Fruit fly (Drosophila melanogaster) whole organism, embryonic: ENCODE measurements around the gene Mur2B.

ENCODE experiments used
- B-H1 ChIP-seq: fragments of 200-800 bp; sonication (Bioruptor generic); IDR thresholded peaks from 3 replicates; pipeline ENCODE4 v1.3.6; 2022; ENCODE audit warnings: missing biosample characterization, missing genetic modification characterization
- Bteb2 ChIP-seq: fragments of 200-800 bp; sonication (Bioruptor generic); optimal IDR thresholded peaks from 2 replicates; lab custom pipeline; 2016; ENCODE audit warnings: missing biosample characterization, missing genetic modification characterization
- CG10209 ChIP-seq: fragments of 200-800 bp; sonication (Bioruptor generic); optimal IDR thresholded peaks from 3 replicates; lab custom pipeline; 2017; ENCODE audit warnings: missing biosample characterization, mild to moderate bottlenecking, missing genetic modification characterization, missing genetic modification reagents
- CG1024 ChIP-seq: fragments of 200-800 bp; sonication (Bioruptor generic); IDR thresholded peaks from 2 replicates; pipeline ENCODE4 v1.3.6; 2022; ENCODE audit warnings: missing biosample characterization, missing genetic modification characterization
- CG10267 ChIP-seq: fragments of 200-800 bp; sonication (Bioruptor generic); optimal IDR thresholded peaks from 2 replicates; lab custom pipeline; 2018; ENCODE audit warnings: missing biosample characterization, mild to moderate bottlenecking, missing genetic modification characterization, moderate library complexity
- CG10366 ChIP-seq: fragments of 200-800 bp; sonication (Bioruptor generic); IDR thresholded peaks from 2 replicates; pipeline ENCODE4 v1.3.6; 2022; ENCODE audit warnings: missing biosample characterization, missing genetic modification characterization
- CG11085 ChIP-seq: fragments of 200-800 bp; sonication (Bioruptor generic); IDR thresholded peaks from 2 replicates; pipeline ENCODE4 v1.3.6; 2022; ENCODE audit warnings: missing biosample characterization, missing genetic modification characterization
- CG12659 ChIP-seq: fragments of 200-800 bp; sonication (Bioruptor generic); optimal IDR thresholded peaks from 3 replicates; lab custom pipeline; 2017; ENCODE audit warnings: mild to moderate bottlenecking, missing biosample characterization, missing genetic modification reagents, missing genetic modification characterization
- CG14441 ChIP-seq: fragments of 200-800 bp; sonication (Bioruptor generic); IDR thresholded peaks from 2 replicates; pipeline ENCODE4 v1.3.6; 2022; ENCODE audit warnings: missing biosample characterization, missing genetic modification characterization
- CG14860 ChIP-seq: fragments of 200-800 bp; sonication (Bioruptor generic); IDR thresholded peaks from 3 replicates; pipeline ENCODE4 v1.3.6; 2022; ENCODE audit warnings: missing biosample characterization, missing genetic modification characterization; ENCODE audit not compliant: partially characterized antibody
- CG15696 ChIP-seq: fragments of 200-800 bp; sonication (Bioruptor generic); optimal IDR thresholded peaks from 2 replicates; lab custom pipeline; 2019; ENCODE audit warnings: missing biosample characterization, mild to moderate bottlenecking, missing genetic modification characterization, moderate library complexity
- CG16863 ChIP-seq: fragments of 200-800 bp; sonication (Bioruptor generic); optimal IDR thresholded peaks from 3 replicates; lab custom pipeline; 2016; ENCODE audit warnings: missing biosample characterization, missing genetic modification characterization
- CG1832 ChIP-seq: fragments of 200-800 bp; sonication (Bioruptor generic); optimal IDR thresholded peaks from 2 replicates; lab custom pipeline; 2017; ENCODE audit warnings: missing biosample characterization, mild to moderate bottlenecking, missing genetic modification characterization, inconsistent platforms
- CG32532 ChIP-seq: fragments of 200-800 bp; sonication (Bioruptor generic); IDR thresholded peaks from 2 replicates; pipeline ENCODE4 v1.3.6; 2022; ENCODE audit warnings: missing biosample characterization, missing genetic modification characterization
- CG3726 ChIP-seq: fragments of 200-800 bp; sonication (Bioruptor generic); IDR thresholded peaks from 3 replicates; pipeline ENCODE4, ENCODE4 v1.3.6; 2022; ENCODE audit warnings: missing biosample characterization, missing genetic modification characterization
- CG4360 ChIP-seq: fragments of 200-800 bp; sonication (Bioruptor generic); IDR thresholded peaks from 2 replicates; pipeline ENCODE4 v1.3.6; 2022; ENCODE audit warnings: missing biosample characterization, missing genetic modification characterization
- CG4854 ChIP-seq: fragments of 200-800 bp; sonication (Bioruptor generic); optimal IDR thresholded peaks from 2 replicates; lab custom pipeline; 2016; ENCODE audit warnings: missing biosample characterization, missing genetic modification characterization, inconsistent platforms
- CG5180 ChIP-seq: fragments of 200-800 bp; sonication (Bioruptor generic); optimal IDR thresholded peaks from 3 replicates; lab custom pipeline; 2017; ENCODE audit warnings: missing biosample characterization, missing genetic modification characterization, mild to moderate bottlenecking, moderate library complexity, missing genetic modification reagents
- CG5245 ChIP-seq: fragments of 200-800 bp; sonication (Bioruptor generic); optimal IDR thresholded peaks from 3 replicates; lab custom pipeline; 2016; ENCODE audit warnings: missing biosample characterization, missing genetic modification characterization
- CG6272 ChIP-seq: fragments of 200-800 bp; sonication (Bioruptor generic); IDR thresholded peaks from 2 replicates; pipeline ENCODE4 v1.3.6; 2022; ENCODE audit warnings: missing biosample characterization, missing genetic modification characterization
- CG6765 ChIP-seq: fragments of 200-800 bp; sonication (Bioruptor generic); optimal IDR thresholded peaks from 3 replicates; lab custom pipeline; 2017; ENCODE audit warnings: missing biosample characterization, mild to moderate bottlenecking, missing genetic modification characterization
- CG7357 ChIP-seq: fragments of 200-800 bp; sonication (Bioruptor generic); IDR thresholded peaks from 3 replicates; pipeline ENCODE4 v1.3.6; 2022; ENCODE audit warnings: missing biosample characterization, missing genetic modification characterization
- CG7963 ChIP-seq: fragments of 200-800 bp; sonication (Bioruptor generic); IDR thresholded peaks from 3 replicates; pipeline ENCODE4 v1.3.6; 2022; ENCODE audit warnings: missing biosample characterization, missing genetic modification characterization; ENCODE audit not compliant: partially characterized antibody
- CG9437 ChIP-seq: fragments of 200-800 bp; sonication (Bioruptor generic); optimal IDR thresholded peaks from 2 replicates; lab custom pipeline; 2018; ENCODE audit warnings: missing biosample characterization, mild to moderate bottlenecking, missing genetic modification characterization
- CG9932 ChIP-seq: fragments of 200-800 bp; sonication (Bioruptor generic); IDR thresholded peaks from 2 replicates; pipeline ENCODE4 v1.3.6; 2022; ENCODE audit warnings: missing biosample characterization, missing genetic modification characterization
- CTCF ChIP-seq: fragments of 200-800 bp; sonication (Bioruptor generic); optimal IDR thresholded peaks from 2 replicates; lab custom pipeline; 2017; ENCODE audit warnings: missing biosample characterization, mild to moderate bottlenecking, missing genetic modification characterization, moderate library complexity
- CoRest ChIP-seq: fragments of 200-800 bp; sonication (Bioruptor generic); optimal IDR thresholded peaks from 3 replicates; lab custom pipeline; 2018; ENCODE audit warnings: missing biosample characterization, mild to moderate bottlenecking, missing genetic modification characterization, moderate library complexity
- Hmx ChIP-seq: fragments of 200-800 bp; sonication (Bioruptor generic); optimal IDR thresholded peaks from 2 replicates; lab custom pipeline; 2016; ENCODE audit warnings: missing biosample characterization, missing genetic modification characterization
- MTF-1 ChIP-seq: fragments of 200-800 bp; sonication (Bioruptor generic); optimal IDR thresholded peaks from 2 replicates; lab custom pipeline; 2018; ENCODE audit warnings: missing biosample characterization, mild to moderate bottlenecking, missing genetic modification characterization, borderline replicate concordance
- Myb ChIP-seq: fragments of 200-800 bp; sonication (Bioruptor generic); optimal IDR thresholded peaks from 2 replicates; lab custom pipeline; 2016; ENCODE audit warnings: missing biosample characterization, missing genetic modification characterization
- NFAT ChIP-seq: fragments of 200-800 bp; sonication (Bioruptor generic); IDR thresholded peaks from 2 replicates; pipeline ENCODE4 v1.3.6; 2022; ENCODE audit warnings: missing biosample characterization, missing genetic modification characterization
- NfI ChIP-seq: fragments of 200-800 bp; sonication (Bioruptor generic); optimal IDR thresholded peaks from 3 replicates; lab custom pipeline; 2018; ENCODE audit warnings: missing biosample characterization, mild to moderate bottlenecking, missing genetic modification characterization, moderate library complexity
- Poxn ChIP-seq: fragments of 200-800 bp; sonication (Bioruptor generic); IDR thresholded peaks from 2 replicates; pipeline ENCODE4 v1.3.6; 2022; ENCODE audit warnings: missing biosample characterization, missing genetic modification characterization
- Ravus ChIP-seq: fragments of 200-800 bp; sonication (Bioruptor generic); IDR thresholded peaks from 2 replicates; pipeline ENCODE4 v1.3.6; 2022; ENCODE audit warnings: missing biosample characterization, missing genetic modification characterization
- ap ChIP-seq: fragments of 200-800 bp; sonication (Bioruptor generic); IDR thresholded peaks from 2 replicates; pipeline ENCODE4 v1.3.6; 2022; ENCODE audit warnings: missing biosample characterization, missing genetic modification characterization
- ara ChIP-seq: fragments of 200-800 bp; sonication (Bioruptor generic); IDR thresholded peaks from 2 replicates; pipeline ENCODE4 v1.3.6; 2022; ENCODE audit warnings: missing biosample characterization, missing genetic modification characterization
- bab2 ChIP-seq: fragments of 200-800 bp; sonication (Bioruptor generic); optimal IDR thresholded peaks from 2 replicates; lab custom pipeline; 2016; ENCODE audit warnings: missing biosample characterization, missing genetic modification characterization
- bbx ChIP-seq: fragments of 200-800 bp; sonication (Bioruptor generic); IDR thresholded peaks from 2 replicates; pipeline ENCODE4 v1.3.6; 2022; ENCODE audit warnings: missing biosample characterization, missing genetic modification characterization; ENCODE audit not compliant: partially characterized antibody
- bigmax ChIP-seq: fragments of 200-800 bp; sonication (Bioruptor generic); optimal IDR thresholded peaks from 2 replicates; lab custom pipeline; 2018; ENCODE audit warnings: missing biosample characterization, mild to moderate bottlenecking, missing genetic modification characterization
- danr ChIP-seq: fragments of 200-800 bp; sonication (Bioruptor generic); IDR thresholded peaks from 2 replicates; pipeline ENCODE4 v1.3.6; 2022; ENCODE audit warnings: missing biosample characterization, missing genetic modification characterization
- grau ChIP-seq: fragments of 200-800 bp; optimal IDR thresholded peaks from 3 replicates; lab custom pipeline; 2019; ENCODE audit warnings: missing biosample characterization, mild to moderate bottlenecking, missing genetic modification characterization, moderate library complexity
- luna ChIP-seq: fragments of 200-800 bp; sonication (Bioruptor generic); optimal IDR thresholded peaks from 2 replicates; lab custom pipeline; 2016; ENCODE audit warnings: missing biosample characterization, missing genetic modification characterization
- pita ChIP-seq: fragments of 200-800 bp; sonication (Bioruptor generic); optimal IDR thresholded peaks from 2 replicates; lab custom pipeline; 2017; ENCODE audit warnings: missing biosample characterization, mild to moderate bottlenecking, missing genetic modification characterization
- pum ChIP-seq: fragments of 200-800 bp; sonication (Bioruptor generic); optimal IDR thresholded peaks from 2 replicates; lab custom pipeline; 2016; ENCODE audit warnings: missing biosample characterization, missing genetic modification characterization
- schlank ChIP-seq: fragments of 200-800 bp; sonication (Bioruptor generic); optimal IDR thresholded peaks from 2 replicates; lab custom pipeline; 2018; ENCODE audit warnings: missing biosample characterization, mild to moderate bottlenecking, missing genetic modification characterization
- slou ChIP-seq: fragments of 200-800 bp; sonication (Bioruptor generic); optimal IDR thresholded peaks from 3 replicates; lab custom pipeline; 2016; ENCODE audit warnings: missing biosample characterization, missing genetic modification characterization
- sqz ChIP-seq: fragments of 200-800 bp; sonication (Bioruptor generic); optimal IDR thresholded peaks from 3 replicates; lab custom pipeline; 2018; ENCODE audit warnings: missing biosample characterization, mild to moderate bottlenecking, missing genetic modification characterization
- tap ChIP-seq: fragments of 200-800 bp; optimal IDR thresholded peaks from 3 replicates; lab custom pipeline; 2019; ENCODE audit warnings: missing biosample characterization, mild to moderate bottlenecking, missing genetic modification characterization, moderate library complexity
- yki ChIP-seq: fragments of >200 bp; optimal IDR thresholded peaks from 3 replicates; lab custom pipeline; 2018
- zfh1 ChIP-seq: fragments of 200-800 bp; sonication (Bioruptor generic); IDR thresholded peaks from 3 replicates; pipeline ENCODE4 v1.3.6; 2022; ENCODE audit warnings: missing biosample characterization, missing genetic modification characterization

Gene Mur2B

dm6 chrX:1478276-1479122, 190.1 kb downstream of the Mur2B start, which contains the start of gene rush (continued):
- TF ChIP-seq pita (GFP tag; lab: Kevin White, UChicago) (no peak), CG12659 (GFP tag; lab: Kevin White, UChicago) (peak; percentile 58), grau (peak; percentile 26), Poxn (GFP tag; lab: Robert Waterston, UW) (no peak), ara (GFP tag; lab: Robert Waterston, UW) (0 out of 2 replicates have a peak, but pooled peaks have one; percentile 31), CG3726 (GFP tag; lab: Robert Waterston, UW) (no peak), CG4360 (GFP tag; lab: Robert Waterston, UW) (peak; percentile 26; the same call in 1 of the 2 replicates), slou (GFP tag; lab: Kevin White, UChicago) (no peak), sqz (GFP tag; lab: Kevin White, UChicago) (no peak), CG11085 (GFP tag; lab: Robert Waterston, UW) (no peak), NFAT (GFP tag; lab: Robert Waterston, UW) (peak; percentile 53; the same call in 1 of the 2 replicates), pum (peak; percentile 11), bab2 (GFP tag; lab: Kevin White, UChicago) (peak; percentile 16), MTF-1 (no peak), B-H1 (no peak), CG5245 (GFP tag; lab: Kevin White, UChicago) (no peak), CG10267 (tag; lab: Kevin White, UChicago) (peak; percentile 91), CG7357 (GFP tag; lab: Robert Waterston, UW) (peak; percentile 64; the same call in 1 of the 3 replicates), CG16863 (GFP tag; lab: Kevin White, UChicago) (no peak), Hmx (no peak), Bteb2 (GFP tag; lab: Kevin White, UChicago) (no peak), CG14441 (GFP tag; lab: Robert Waterston, UW) (peak; percentile 29; the same call in 1 of the 2 replicates), CG5180 (GFP tag; lab: Kevin White, UChicago) (no peak), danr (GFP tag; lab: Robert Waterston, UW) (no peak), CG6765 (GFP tag; lab: Kevin White, UChicago) (no peak), luna (GFP tag; lab: Kevin White, UChicago) (no peak), CG32532 (peak; percentile 60), zfh1 (GFP tag; lab: Robert Waterston, UW) (0 out of 3 replicates have a peak, but pooled peaks have one; percentile 39), yki (lab: Kevin White, UChicago) (no peak), ap (GFP tag; lab: Robert Waterston, UW) (no peak), Ravus (GFP tag; lab: Robert Waterston, UW) (no peak), bigmax (no peak), CG14860 (GFP tag; lab: Robert Waterston, UW) (0 out of 3 replicates have a peak, but pooled peaks have one; percentile 38), CG1832 (GFP tag; lab: Kevin White, UChicago) (peak; percentile 73), schlank (no peak), CG9437 (GFP tag; lab: Kevin White, UChicago) (no peak), CG4854 (GFP tag; lab: Kevin White, UChicago) (no peak), CG7963 (GFP tag; lab: Robert Waterston, UW) (no peak), tap (tag; lab: Kevin White, UChicago) (no peak), CG9932 (peak; percentile 61), CG10366 (peak; percentile 48), CG10209 (no peak), CTCF (GFP tag; lab: Kevin White, UChicago) (no peak), CG1024 (GFP tag; lab: Robert Waterston, UW) (no peak), Myb (GFP tag; lab: Kevin White, UChicago) (peak; percentile 95), CG6272 (no peak), NfI (peak; percentile 42), bbx (GFP tag; lab: Robert Waterston, UW) (no peak), CoRest (tag; lab: Kevin White, UChicago) (peak; percentile 44), CG15696 (no peak)
